Comparison of ENCODE assay signal across 6 worm cellular contexts in the genomic region with DNA sequence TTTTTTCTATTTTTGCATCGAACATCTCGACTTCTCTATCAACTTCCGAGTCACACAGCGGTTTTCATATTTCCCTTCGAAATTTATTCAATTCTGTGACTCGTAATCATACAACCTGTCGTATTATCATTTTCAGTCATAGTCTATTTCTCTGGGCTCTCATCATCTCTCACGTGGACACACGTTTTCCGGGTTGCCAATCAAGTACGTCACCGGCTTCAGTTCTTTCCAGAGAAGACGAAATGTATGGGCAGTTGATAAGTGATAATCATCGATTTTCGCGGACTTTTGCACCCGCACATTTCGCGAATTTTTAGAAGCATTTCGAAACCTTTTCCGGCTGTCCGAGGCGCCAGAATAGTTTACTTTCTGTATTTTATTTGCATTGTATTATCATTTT.
TF ChIP-seq lines count a peak whose summit lies in the region.

Gene srv-1, plus strand, starts transcription at position 131 of the 400 bp plus-strand sequence.

TF ChIP-seq in whole organism, L1 larva, 84 proteins besides CTCF, POLR2A, EP300 and RAD21:
- TF ChIP-seq lin-35 (GFP tag; optimal IDR thresholded peaks at IDR 0.05; lab: Kevin White, UChicago) (peak in 1 of 2 experiments; percentile 14), pag-3 (tag; optimal IDR thresholded peaks at IDR 0.05; lab: Kevin White, UChicago; ENCODE audit: borderline replicate concordance, insufficient read depth) (no peak), nhr-76 (tag; optimal IDR thresholded peaks at IDR 0.05; lab: Kevin White, UChicago) (no peak), ceh-82 (tag; optimal IDR thresholded peaks at IDR 0.05; lab: Kevin White, UChicago) (no peak), unc-86 (tag; optimal IDR thresholded peaks at IDR 0.05; lab: Kevin White, UChicago) (no peak), elt-2 (tag; optimal IDR thresholded peaks at IDR 0.05; lab: Kevin White, UChicago) (peak; percentile 92), nhr-90 (tag; optimal IDR thresholded peaks at IDR 0.05; lab: Kevin White, UChicago; ENCODE audit: poor library complexity) (peak; percentile 8), efl-1 (optimal IDR thresholded peaks at IDR 0.05; lab: Kevin White, UChicago) (no peak), efl-1 (GFP tag; optimal IDR thresholded peaks at IDR 0.05 in 1 of 2; lab: Kevin White, UChicago) (peak in 1 of 2 experiments; percentile 72), rnt-1 (tag; optimal IDR thresholded peaks at IDR 0.05; lab: Kevin White, UChicago) (no peak), pqm-1 (tag; optimal IDR thresholded peaks at IDR 0.05; lab: Kevin White, UChicago) (peak; percentile 73), nhr-71 (tag; optimal IDR thresholded peaks at IDR 0.05; lab: Kevin White, UChicago) (peak; percentile 31)

TF ChIP-seq in whole organism, L2 larva, 48 proteins besides CTCF, POLR2A, EP300 and RAD21:
- TF ChIP-seq fos-1 (tag; optimal IDR thresholded peaks at IDR 0.05; lab: Kevin White, UChicago), result peak; percentile 83
- no peak for TF ChIP-seq egl-27 (tag; optimal IDR thresholded peaks at IDR 0.05; lab: Kevin White, UChicago)
- TF ChIP-seq F13H6.1 (tag; optimal IDR thresholded peaks at IDR 0.05; lab: Kevin White, UChicago), result peak; percentile 36
- TF ChIP-seq crh-2 (tag; optimal IDR thresholded peaks at IDR 0.05; lab: Kevin White, UChicago), result peak; percentile 54
- no peak for TF ChIP-seq ZK546.5 (tag; optimal IDR thresholded peaks at IDR 0.05; lab: Kevin White, UChicago)
- peak; percentile 85 for TF ChIP-seq sma-9 (GFP tag; optimal IDR thresholded peaks at IDR 0.05; lab: Kevin White, UChicago)
- TF ChIP-seq sma-9 (tag; optimal IDR thresholded peaks at IDR 0.05; lab: Kevin White, UChicago), result no peak
- no peak for TF ChIP-seq nhr-12 (tag; optimal IDR thresholded peaks at IDR 0.05; lab: Kevin White, UChicago)
- no peak for TF ChIP-seq nhr-11 (tag; optimal IDR thresholded peaks at IDR 0.05; lab: Kevin White, UChicago)

TF ChIP-seq in whole organism, L3 larva, 47 proteins besides CTCF, POLR2A, EP300 and RAD21:
- no peak for TF ChIP-seq ceh-16 (tag; optimal IDR thresholded peaks at IDR 0.05; lab: Kevin White, UChicago)
- TF ChIP-seq fos-1 (tag; optimal IDR thresholded peaks at IDR 0.05; lab: Kevin White, UChicago), result no peak
- TF ChIP-seq nfya-1 (tag; optimal IDR thresholded peaks at IDR 0.05; lab: Kevin White, UChicago; ENCODE audit: insufficient read depth), result no peak
- no peak for TF ChIP-seq fkh-10 (GFP tag; optimal IDR thresholded peaks at IDR 0.05; lab: Kevin White, UChicago)
- TF ChIP-seq aly-2 (tag; optimal IDR thresholded peaks at IDR 0.05; lab: Kevin White, UChicago), result no peak
- TF ChIP-seq ama-1 (optimal IDR thresholded peaks at IDR 0.05; lab: Kevin White, UChicago), result no peak
- no peak for TF ChIP-seq ztf-4 (tag; optimal IDR thresholded peaks at IDR 0.05; lab: Kevin White, UChicago)
- TF ChIP-seq nhr-23 (tag; optimal IDR thresholded peaks at IDR 0.05; lab: Kevin White, UChicago), result no peak
- peak; percentile 58 for TF ChIP-seq jun-1 (tag; optimal IDR thresholded peaks at IDR 0.05; lab: Kevin White, UChicago)
- no peak for TF ChIP-seq unc-62 (GFP tag; optimal IDR thresholded peaks at IDR 0.05; lab: Kevin White, UChicago)
- no peak for TF ChIP-seq R02D3.7 (tag; optimal IDR thresholded peaks at IDR 0.05; lab: Kevin White, UChicago)
- TF ChIP-seq lin-39 (tag; optimal IDR thresholded peaks at IDR 0.05; lab: Kevin White, UChicago), result no peak
- TF ChIP-seq sea-2 (GFP tag; optimal IDR thresholded peaks at IDR 0.05; lab: Kevin White, UChicago), result no peak
- TF ChIP-seq nhr-237 (tag; optimal IDR thresholded peaks at IDR 0.05; lab: Kevin White, UChicago), result no peak
- peak; percentile 97 for TF ChIP-seq elt-2 (tag; optimal IDR thresholded peaks at IDR 0.05; lab: Kevin White, UChicago)
- peak; percentile 75 for TF ChIP-seq pqm-1 (tag; optimal IDR thresholded peaks at IDR 0.05; lab: Kevin White, UChicago)
- no peak for TF ChIP-seq nhr-77 (tag; optimal IDR thresholded peaks at IDR 0.05; lab: Kevin White, UChicago)
- TF ChIP-seq lsy-12 (tag; optimal IDR thresholded peaks at IDR 0.05; lab: Kevin White, UChicago), result no peak

TF ChIP-seq in whole organism, L4 larva, 104 proteins besides CTCF, POLR2A, EP300 and RAD21 (continues in another document):
- TF ChIP-seq hif-1 (tag; optimal IDR thresholded peaks at IDR 0.05; lab: Kevin White, UChicago) (no peak), Y48G9A.11 (GFP tag; IDR thresholded peaks at IDR 0.05; lab: Robert Waterston, UW) (no peak), Y75B8A.6 (GFP tag; IDR thresholded peaks at IDR 0.05; lab: Robert Waterston, UW) (no peak), php-3 (GFP tag; IDR thresholded peaks at IDR 0.05; lab: Robert Waterston, UW) (0 out of 2 replicates have a peak, but pooled peaks have one; percentile 32), nhr-25 (tag; optimal IDR thresholded peaks at IDR 0.05; lab: Kevin White, UChicago; ENCODE audit: borderline replicate concordance, insufficient read depth) (no peak), hlh-11 (tag; optimal IDR thresholded peaks at IDR 0.05; lab: Kevin White, UChicago) (peak; percentile 91), rbr-2 (tag; optimal IDR thresholded peaks at IDR 0.05; lab: Kevin White, UChicago) (no peak), nhr-102 (tag; optimal IDR thresholded peaks at IDR 0.05; lab: Kevin White, UChicago) (peak; percentile 65), mdt-29 (GFP tag; IDR thresholded peaks at IDR 0.05; lab: Robert Waterston, UW) (peak; percentile 75), mxl-3 (GFP tag; optimal IDR thresholded peaks at IDR 0.05; lab: Kevin White, UChicago) (peak; percentile 24), fos-1 (tag; optimal IDR thresholded peaks at IDR 0.05; lab: Kevin White, UChicago) (peak; percentile 43), mdl-1 (tag; optimal IDR thresholded peaks at IDR 0.05; lab: Kevin White, UChicago) (peak in 1 of 2 experiments; percentile 52), zfp-2 (tag; optimal IDR thresholded peaks at IDR 0.05; lab: Kevin White, UChicago) (no peak), hlh-30 (tag; optimal IDR thresholded peaks at IDR 0.05; lab: Kevin White, UChicago; ENCODE audit: insufficient read depth) (peak; percentile 41), lsy-2 (tag; optimal IDR thresholded peaks at IDR 0.05; lab: Kevin White, UChicago) (peak in 1 of 2 experiments; percentile 13), arid-1 (GFP tag; conservative IDR thresholded peaks at IDR 0.05; lab: Robert Waterston, UW) (no peak)

TF ChIP-seq in whole organism, late embryonic, 69 proteins besides CTCF, POLR2A, EP300 and RAD21:
- TF ChIP-seq ceh-48 (tag; optimal IDR thresholded peaks at IDR 0.05; lab: Kevin White, UChicago) (no peak), gmeb-2 (tag; optimal IDR thresholded peaks at IDR 0.05; lab: Kevin White, UChicago) (no peak), pha-2 (tag; optimal IDR thresholded peaks at IDR 0.05; lab: Kevin White, UChicago) (no peak), elt-2 (tag; optimal IDR thresholded peaks at IDR 0.05; lab: Kevin White, UChicago) (peak; percentile 30)
TF ChIP-seq in whole organism, late embryonic: peak in this region for 1.

TF ChIP-seq in whole organism, young adult, 124 proteins besides CTCF, POLR2A, EP300 and RAD21:
- TF ChIP-seq cebp-1 (GFP tag; IDR thresholded peaks at IDR 0.05; lab: Robert Waterston, UW) (peak; percentile 53; the same call in 1 of the 2 replicates), cebp-1 (tag; optimal IDR thresholded peaks at IDR 0.05; lab: Kevin White, UChicago) (peak; percentile 72), atf-7 (tag; optimal IDR thresholded peaks at IDR 0.05; lab: Kevin White, UChicago) (peak; percentile 86), nhr-80 (tag; optimal IDR thresholded peaks at IDR 0.05; lab: Kevin White, UChicago) (peak; percentile 98), hmg-1.2 (GFP tag; IDR thresholded peaks at IDR 0.05; lab: Robert Waterston, UW) (0 out of 2 replicates have a peak, but pooled peaks have one; percentile 16), B0336.3 (GFP tag; IDR thresholded peaks at IDR 0.05; lab: Robert Waterston, UW) (peak; percentile 57; the same call in 1 of the 2 replicates), F22D6.2 (tag; optimal IDR thresholded peaks at IDR 0.05; lab: Kevin White, UChicago) (no peak), ceh-58 (GFP tag; IDR thresholded peaks at IDR 0.05; lab: Robert Waterston, UW) (no peak), rcor-1 (GFP tag; IDR thresholded peaks at IDR 0.05; lab: Robert Waterston, UW) (no peak), snpc-1.1 (tag; optimal IDR thresholded peaks at IDR 0.05; lab: Kevin White, UChicago; ENCODE audit: insufficient read depth) (no peak), tlf-1 (GFP tag; optimal IDR thresholded peaks at IDR 0.05; lab: Kevin White, UChicago) (peak; percentile 49), ztf-28 (GFP tag; IDR thresholded peaks at IDR 0.05; lab: Robert Waterston, UW) (no peak), zim-3 (tag; optimal IDR thresholded peaks at IDR 0.05; lab: Kevin White, UChicago) (no peak), egl-44 (GFP tag; IDR thresholded peaks at IDR 0.05; lab: Robert Waterston, UW) (0 out of 2 replicates have a peak, but pooled peaks have one; percentile 22), lir-1 (GFP tag; conservative IDR thresholded peaks at IDR 0.05; lab: Robert Waterston, UW) (0 out of 2 replicates have a peak, but pooled peaks have one; percentile 9), dox-1 (GFP tag; IDR thresholded peaks at IDR 0.05; lab: Robert Waterston, UW) (peak; percentile 27; the same call in 1 of the 2 replicates), ztf-22 (GFP tag; optimal IDR thresholded peaks at IDR 0.05; lab: Kevin White, UChicago) (peak; percentile 70), attf-5 (GFP tag; optimal IDR thresholded peaks at IDR 0.05; lab: Kevin White, UChicago) (peak; percentile 15), ets-4 (GFP tag; optimal IDR thresholded peaks at IDR 0.05; lab: Kevin White, UChicago) (peak; percentile 92), let-526 (GFP tag; IDR thresholded peaks at IDR 0.05; lab: Robert Waterston, UW) (no peak), cebp-2 (GFP tag; IDR thresholded peaks at IDR 0.05; lab: Robert Waterston, UW) (0 out of 2 replicates have a peak, but pooled peaks have one; percentile 31), T26A5.8 (tag; optimal IDR thresholded peaks at IDR 0.05; lab: Kevin White, UChicago) (no peak), egl-18 (GFP tag; IDR thresholded peaks at IDR 0.05; lab: Robert Waterston, UW) (no peak), unc-62 (GFP tag; optimal IDR thresholded peaks at IDR 0.05; lab: Kevin White, UChicago) (peak; percentile 40), let-607 (tag; optimal IDR thresholded peaks at IDR 0.05; lab: Kevin White, UChicago) (peak; percentile 49 to 62), madf-10 (tag; optimal IDR thresholded peaks at IDR 0.05; lab: Kevin White, UChicago) (peak; percentile 25), lin-54 (GFP tag; optimal IDR thresholded peaks at IDR 0.05; lab: Kevin White, UChicago) (peak; percentile 33), hsf-1 (GFP tag; IDR thresholded peaks at IDR 0.05; lab: Robert Waterston, UW) (no peak), nhr-90 (tag; optimal IDR thresholded peaks at IDR 0.05; lab: Kevin White, UChicago) (peak; percentile 45), tbp1 (GFP tag; optimal IDR thresholded peaks at IDR 0.05; lab: Kevin White, UChicago) (peak; percentile 32), aptf-3 (GFP tag; IDR thresholded peaks at IDR 0.05; lab: Robert Waterston, UW) (no peak)
